Worm (Caenorhabditis elegans) whole organism, early embryonic: ENCODE results near the gene Y50E8A.11.

Experiments used
- B0310.2 ChIP-seq: sonication (generic microtip); optimal IDR thresholded peaks from 2 replicates; lab custom pipeline; 2016; ENCODE audit warnings: mild to moderate bottlenecking, missing genetic modification characterization, missing compliant biosample characterization
- F13C5.2 ChIP-seq: sonication (generic microtip); optimal IDR thresholded peaks from 2 replicates; lab custom pipeline; 2017; ENCODE audit warnings: mild to moderate bottlenecking, missing genetic modification characterization, inconsistent platforms, missing compliant biosample characterization
- aly-1 ChIP-seq: sonication (generic microtip); optimal IDR thresholded peaks from 2 replicates; lab custom pipeline; 2016; ENCODE audit warnings: missing genetic modification characterization, missing compliant biosample characterization
- ama-1 ChIP-seq: fragments of 150-350 bp; optimal IDR thresholded peaks from 2 replicates; lab custom pipeline; 2014
- ceh-13 ChIP-seq: fragments of 200-800 bp; sonication (Bioruptor generic); optimal IDR thresholded peaks from 2 replicates; lab custom pipeline; 2018; ENCODE audit warnings: mild to moderate bottlenecking, missing genetic modification characterization, missing compliant biosample characterization
- ceh-36 ChIP-seq: sonication (generic microtip); optimal IDR thresholded peaks from 2 replicates; lab custom pipeline; 2016; ENCODE audit warnings: missing genetic modification characterization, inconsistent platforms, missing compliant biosample characterization
- ets-7 ChIP-seq: sonication (generic microtip); optimal IDR thresholded peaks from 2 replicates; lab custom pipeline; 2016; ENCODE audit warnings: missing genotype, missing genetic modification characterization, missing compliant biosample characterization
- flt-1 ChIP-seq: fragments of 200-800 bp; sonication (Bioruptor generic); IDR thresholded peaks from 2 replicates; pipeline ENCODE4 v1.3.6; 2022; ENCODE audit warnings: missing genetic modification characterization, missing compliant biosample characterization
- hmbx-1 ChIP-seq: sonication (generic microtip); optimal IDR thresholded peaks from 2 replicates; lab custom pipeline; 2016; ENCODE audit warnings: mild to moderate bottlenecking, missing genetic modification characterization, missing compliant biosample characterization
- hmg-4 ChIP-seq: fragments of 200-800 bp; sonication (Bioruptor generic); optimal IDR thresholded peaks from 2 replicates; lab custom pipeline; 2018; ENCODE audit warnings: mild to moderate bottlenecking, missing genetic modification characterization, missing compliant biosample characterization
- hnd-1 ChIP-seq: sonication (generic microtip); optimal IDR thresholded peaks from 2 replicates; lab custom pipeline; 2016; ENCODE audit warnings: missing genetic modification characterization, missing compliant biosample characterization
- pes-1 ChIP-seq: fragments of 200-800 bp; sonication (Bioruptor generic); IDR thresholded peaks from 2 replicates; pipeline ENCODE4 v1.3.6; 2022; ENCODE audit warnings: missing genetic modification reagents, missing genetic modification characterization, missing compliant biosample characterization
- scrt-1 ChIP-seq: fragments of 200-800 bp; sonication (Bioruptor generic); IDR thresholded peaks from 2 replicates; pipeline ENCODE4 v1.3.6; 2022; ENCODE audit warnings: missing genetic modification characterization, missing compliant biosample characterization
- sea-1 ChIP-seq: fragments of 200-800 bp; sonication (Bioruptor generic); conservative IDR thresholded peaks from 2 replicates; pipeline ENCODE4 v1.3.6; 2022; ENCODE audit warnings: missing genetic modification characterization, missing compliant biosample characterization
- tbx-11 ChIP-seq: fragments of 200-800 bp; sonication (Bioruptor generic); IDR thresholded peaks from 2 replicates; pipeline ENCODE4 v1.3.6; 2022; ENCODE audit warnings: missing genetic modification characterization, missing compliant biosample characterization
- tbx-37 ChIP-seq: fragments of 200-800 bp; sonication (Bioruptor generic); conservative IDR thresholded peaks from 2 replicates; pipeline ENCODE4 v1.3.6; 2022; ENCODE audit warnings: missing genetic modification reagents, missing genetic modification characterization, missing compliant biosample characterization
- tra-4 ChIP-seq: sonication (generic microtip); optimal IDR thresholded peaks from 2 replicates; lab custom pipeline; 2017; ENCODE audit warnings: missing genetic modification characterization, missing compliant biosample characterization

Y50E8A.11 gene

ce11 chrV:14792346-14792745 lies 11.1 kb downstream of the Y50E8A.11 start:
- no peak for TF ChIP-seq flt-1 (GFP tag; lab: Robert Waterston, UW)

- TF ChIP-seq ets-7 (no peak), aly-1 (tag; lab: Kevin White, UChicago) (no peak), flt-1 (GFP tag; lab: Robert Waterston, UW) (no peak), hmbx-1 (tag; lab: Kevin White, UChicago) (no peak), tra-4 (tag; lab: Kevin White, UChicago) (no peak), ceh-13 (GFP tag; lab: Kevin White, UChicago) (no peak), sea-1 (GFP tag; lab: Robert Waterston, UW) (no peak), scrt-1 (no peak), tbx-37 (GFP tag; lab: Robert Waterston, UW) (no peak), ceh-36 (no peak), F13C5.2 (tag; lab: Kevin White, UChicago) (no peak), pes-1 (GFP tag; lab: Robert Waterston, UW) (no peak), hnd-1 (tag; lab: Kevin White, UChicago) (no peak), B0310.2 (tag; lab: Kevin White, UChicago) (no peak)
These were observed 11.8 kb downstream of the Y50E8A.11 start for ce11 chrV:14793043-14793442.

DNA sequence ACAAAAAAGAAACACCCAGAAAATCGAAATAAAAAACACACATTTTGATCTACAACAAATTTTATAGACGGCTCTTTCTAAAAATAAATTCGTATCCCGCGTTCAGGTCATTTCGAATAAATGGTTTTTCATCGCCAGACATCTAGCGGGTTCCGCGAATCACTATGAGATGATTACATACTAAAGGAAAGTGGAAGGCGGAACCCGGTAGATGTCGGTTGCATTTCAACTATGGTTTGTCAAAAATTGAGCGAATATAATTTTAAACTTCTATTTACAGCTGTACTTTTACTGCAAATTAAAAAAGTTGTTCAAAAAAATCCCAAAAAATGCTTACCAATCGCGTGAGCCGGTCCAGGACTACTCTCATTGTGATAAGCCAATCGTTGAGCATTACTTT lies 16.7 kb downstream of the Y50E8A.11 start:
- TF ChIP-seq aly-1 (tag; lab: Kevin White, UChicago) (no peak), tbx-11 (GFP tag; lab: Robert Waterston, UW) (no peak), scrt-1 (no peak), hmg-4 (GFP tag; lab: Kevin White, UChicago) (no peak), F13C5.2 (tag; lab: Kevin White, UChicago) (no peak), tbx-37 (GFP tag; lab: Robert Waterston, UW) (no peak), ama-1 (lab: Kevin White, UChicago) (no peak)

ce11 chrV:14800402-14800801 lies 19.2 kb downstream of the Y50E8A.11 start:
- TF ChIP-seq aly-1 (tag; lab: Kevin White, UChicago) (no peak), B0310.2 (tag; lab: Kevin White, UChicago) (no peak), scrt-1 (no peak), tbx-37 (GFP tag; lab: Robert Waterston, UW) (no peak), ceh-36 (no peak), hmbx-1 (tag; lab: Kevin White, UChicago) (no peak), ceh-13 (GFP tag; lab: Kevin White, UChicago) (no peak), hmg-4 (GFP tag; lab: Kevin White, UChicago) (no peak), flt-1 (GFP tag; lab: Robert Waterston, UW) (no peak), pes-1 (GFP tag; lab: Robert Waterston, UW) (no peak), sea-1 (GFP tag; lab: Robert Waterston, UW) (no peak), tra-4 (tag; lab: Kevin White, UChicago) (no peak), ets-7 (no peak), hnd-1 (tag; lab: Kevin White, UChicago) (no peak), ama-1 (lab: Kevin White, UChicago) (no peak), tbx-11 (GFP tag; lab: Robert Waterston, UW) (no peak)

DNA sequence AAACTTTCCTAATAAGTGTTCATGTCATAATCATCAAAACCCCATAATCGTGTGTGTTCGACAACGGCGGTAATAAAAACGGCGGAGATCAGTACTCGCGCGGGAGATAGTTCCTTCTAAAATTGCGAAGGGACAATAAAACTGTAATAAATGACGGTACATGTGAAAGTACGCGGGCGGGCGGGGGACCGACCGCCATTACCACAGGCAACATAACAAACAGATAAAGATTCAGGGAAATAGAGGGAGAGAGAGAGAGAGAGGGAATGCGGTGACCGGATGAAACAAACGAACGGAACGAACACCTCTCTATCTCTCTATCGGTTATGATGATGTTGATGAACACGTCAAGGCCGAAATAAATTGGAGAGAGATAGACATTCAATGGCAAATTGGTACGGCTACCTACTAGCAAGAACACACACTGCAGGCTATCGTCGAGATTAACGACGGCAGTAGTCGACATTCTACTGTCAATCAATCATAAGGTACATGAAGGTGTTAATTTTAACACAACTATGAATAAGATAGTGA lies 25.0 kb downstream of the Y50E8A.11 start:
- no peak for TF ChIP-seq ama-1 (lab: Kevin White, UChicago)
- TF ChIP-seq tbx-11 (GFP tag; lab: Robert Waterston, UW): no peak
- no peak for TF ChIP-seq hnd-1 (tag; lab: Kevin White, UChicago)
- TF ChIP-seq ceh-13 (GFP tag; lab: Kevin White, UChicago): no peak
- no peak for TF ChIP-seq hmbx-1 (tag; lab: Kevin White, UChicago)
- no peak for TF ChIP-seq tbx-37 (GFP tag; lab: Robert Waterston, UW)
- no peak for TF ChIP-seq ceh-36
- TF ChIP-seq B0310.2 (tag; lab: Kevin White, UChicago): no peak
- TF ChIP-seq aly-1 (tag; lab: Kevin White, UChicago): no peak
- TF ChIP-seq tra-4 (tag; lab: Kevin White, UChicago): no peak
- no peak for TF ChIP-seq sea-1 (GFP tag; lab: Robert Waterston, UW)
- no peak for TF ChIP-seq ets-7
- TF ChIP-seq scrt-1: no peak
- TF ChIP-seq hmg-4 (GFP tag; lab: Kevin White, UChicago): no peak
- no peak for TF ChIP-seq flt-1 (GFP tag; lab: Robert Waterston, UW)
- TF ChIP-seq F13C5.2 (tag; lab: Kevin White, UChicago): no peak

ce11 chrV:14813566-14813965 lies 32.3 kb downstream of the Y50E8A.11 start:
- no peak for TF ChIP-seq scrt-1
- TF ChIP-seq ama-1 (lab: Kevin White, UChicago): no peak

ce11 chrV:14815500-14815899 lies 34.3 kb downstream of the Y50E8A.11 start, which contains the start of gene rin-1:
Gene rin-1 (minus strand): TSS chrV:14815600.
- TF ChIP-seq scrt-1: no peak
- no peak for TF ChIP-seq ceh-36
- TF ChIP-seq ceh-13 (GFP tag; lab: Kevin White, UChicago): no peak
- no peak for TF ChIP-seq hmbx-1 (tag; lab: Kevin White, UChicago)
- TF ChIP-seq tbx-37 (GFP tag; lab: Robert Waterston, UW): no peak
- no peak for TF ChIP-seq sea-1 (GFP tag; lab: Robert Waterston, UW)
- no peak for TF ChIP-seq tra-4 (tag; lab: Kevin White, UChicago)
- no peak for TF ChIP-seq ama-1 (lab: Kevin White, UChicago)
- no peak for TF ChIP-seq tbx-11 (GFP tag; lab: Robert Waterston, UW)
- TF ChIP-seq B0310.2 (tag; lab: Kevin White, UChicago): no peak
- TF ChIP-seq flt-1 (GFP tag; lab: Robert Waterston, UW): no peak
- no peak for TF ChIP-seq pes-1 (GFP tag; lab: Robert Waterston, UW)
- no peak for TF ChIP-seq F13C5.2 (tag; lab: Kevin White, UChicago)
- TF ChIP-seq hnd-1 (tag; lab: Kevin White, UChicago): no peak
- TF ChIP-seq ets-7: no peak
